Fruit fly (Drosophila melanogaster) whole organism, prepupa: Measurements from ENCODE around the gene CG14219.

ENCODE experiments used
- Blimp-1 ChIP-seq: fragments of 200-800 bp; sonication (Bioruptor generic); optimal IDR thresholded peaks from 3 replicates; lab custom pipeline; 2017; ENCODE audit warnings: missing biosample characterization, missing genetic modification characterization, mild to moderate bottlenecking, moderate library complexity, missing genetic modification reagents
- CG10669 ChIP-seq: fragments of 200-800 bp; sonication (Bioruptor generic); optimal IDR thresholded peaks from 3 replicates; lab custom pipeline; 2018; ENCODE audit warnings: missing biosample characterization, mild to moderate bottlenecking, missing genetic modification characterization, moderate library complexity
- CG11294 ChIP-seq: fragments of 200-800 bp; sonication (Bioruptor generic); IDR thresholded peaks from 2 replicates; pipeline ENCODE4 v1.3.6; 2022; ENCODE audit warnings: missing biosample characterization, missing genetic modification characterization
- CG11762 ChIP-seq: fragments of 200-800 bp; sonication (Bioruptor generic); optimal IDR thresholded peaks from 3 replicates; lab custom pipeline; 2016; ENCODE audit warnings: missing biosample characterization, missing genetic modification characterization; ENCODE audit not compliant: insufficient read depth
- Sox102F ChIP-seq: fragments of 200-800 bp; sonication (Bioruptor generic); optimal IDR thresholded peaks from 2 replicates; lab custom pipeline; 2016; ENCODE audit warnings: missing biosample characterization, mild to moderate bottlenecking, missing genetic modification characterization
- Sox14 ChIP-seq: fragments of 200-800 bp; sonication (Bioruptor generic); optimal IDR thresholded peaks from 3 replicates; lab custom pipeline; 2016; ENCODE audit warnings: missing biosample characterization, missing genetic modification characterization
- svp ChIP-seq: fragments of 200-800 bp; sonication (Bioruptor generic); peaks from one replicate; lab custom pipeline; 2016; ENCODE audit warnings: missing biosample characterization, missing genetic modification characterization

dm6 chrX:19611226-19611625, 21.3 kb upstream of the CG14219 start, which contains the start of the genes Shawn and Tyler:
- TF ChIP-seq Sox14 (GFP tag; lab: Kevin White, UChicago) = no peak
- TF ChIP-seq CG10669 = no peak
- TF ChIP-seq svp (GFP tag; lab: Kevin White, UChicago) = no peak
- TF ChIP-seq Sox102F (GFP tag; lab: Kevin White, UChicago) = no peak
- TF ChIP-seq CG11294 (GFP tag; lab: Robert Waterston, UW) = no peak
- TF ChIP-seq Blimp-1 (GFP tag; lab: Kevin White, UChicago) = no peak
- TF ChIP-seq CG11762 (GFP tag; lab: Kevin White, UChicago) = no peak
